Fruit fly (Drosophila melanogaster): ENCODE data around the gene chm.

The chm gene

dm6 chr2L:7396962-7397361 is 15.3 kb upstream of the chm start (continued):
- TF ChIP-seq abd-A (tag; optimal IDR thresholded peaks at IDR 0.05) = peak; percentile 25
- TF ChIP-seq lmd (GFP tag; IDR thresholded peaks at IDR 0.05) = peak; percentile 69
- TF ChIP-seq CG9817 (tag; optimal IDR thresholded peaks at IDR 0.05) = peak; percentile 36
- TF ChIP-seq her (GFP tag; optimal IDR thresholded peaks at IDR 0.05) = no peak
- TF ChIP-seq CG11093 (GFP tag; IDR thresholded peaks at IDR 0.05) = peak; percentile 53; the same call in 1 of the 3 replicates
- peak; percentile 70 for TF ChIP-seq CG1603 (tag; optimal IDR thresholded peaks at IDR 0.05)
- no peak for TF ChIP-seq YL-1 (GFP tag; optimal IDR thresholded peaks at IDR 0.05)
- TF ChIP-seq CG32767 (GFP tag; IDR thresholded peaks at IDR 0.05) = peak; percentile 63; the same call in 1 of the 2 replicates
- peak; percentile 73; the same call in 1 of the 3 replicates for TF ChIP-seq ase (GFP tag; IDR thresholded peaks at IDR 0.05)
- peak; percentile 63 for TF ChIP-seq ems (GFP tag; optimal IDR thresholded peaks at IDR 0.05)
- no peak for TF ChIP-seq br (optimal IDR thresholded peaks at IDR 0.05)
- no peak for TF ChIP-seq hkb (optimal IDR thresholded peaks at IDR 0.05)
- peak; percentile 81 for TF ChIP-seq hkb (GFP tag; IDR thresholded peaks at IDR 0.05)
- no peak for TF ChIP-seq NC2α (GFP tag; optimal IDR thresholded peaks at IDR 0.05)
- peak; percentile 41 for TF ChIP-seq Hsf (GFP tag; optimal IDR thresholded peaks at IDR 0.05)
- peak; percentile 35 for TF ChIP-seq CG7987 (GFP tag; optimal IDR thresholded peaks at IDR 0.05)
- no peak for TF ChIP-seq lov (optimal IDR thresholded peaks at IDR 0.05)
- TF ChIP-seq lov (GFP tag; IDR thresholded peaks at IDR 0.05) = no peak
- no peak for TF ChIP-seq Sry-β (GFP tag; optimal IDR thresholded peaks at IDR 0.05)
- no peak for TF ChIP-seq pita (GFP tag; optimal IDR thresholded peaks at IDR 0.05)
- no peak for TF ChIP-seq crol (GFP tag; IDR thresholded peaks at IDR 0.05)
- TF ChIP-seq Eip74EF (GFP tag; optimal IDR thresholded peaks at IDR 0.05) = peak in 1 of 2 experiments; percentile 21
- TF ChIP-seq CG6254 (GFP tag; optimal IDR thresholded peaks at IDR 0.05) = peak; percentile 38
- TF ChIP-seq CG1792 (GFP tag; optimal IDR thresholded peaks at IDR 0.05) = no peak
- peak; percentile 14 for TF ChIP-seq fu2 (GFP tag; optimal IDR thresholded peaks at IDR 0.05)
- TF ChIP-seq CG12071 (GFP tag; optimal IDR thresholded peaks at IDR 0.05) = peak; percentile 42
- TF ChIP-seq Chrac-16 (GFP tag; optimal IDR thresholded peaks at IDR 0.05) = peak; percentile 49
- TF ChIP-seq CG16779 (GFP tag; IDR thresholded peaks at IDR 0.05) = no peak
- TF ChIP-seq dpn (GFP tag; optimal IDR thresholded peaks at IDR 0.05) = peak; percentile 62 to 76
- TF ChIP-seq CG15269 (tag; optimal IDR thresholded peaks at IDR 0.05) = peak; percentile 77
- TF ChIP-seq hb (GFP tag; IDR thresholded peaks at IDR 0.05; ENCODE audit: partially characterized antibody) = no peak
- peak; percentile 74 for TF ChIP-seq CG7839 (tag; optimal IDR thresholded peaks at IDR 0.05)
- TF ChIP-seq Dll (GFP tag; IDR thresholded peaks at IDR 0.05; ENCODE audit: partially characterized antibody) = no peak
- TF ChIP-seq CG7271 (tag; optimal IDR thresholded peaks at IDR 0.05) = no peak
- TF ChIP-seq CG31388 (GFP tag; optimal IDR thresholded peaks at IDR 0.05) = no peak
- TF ChIP-seq CG18599 (GFP tag; optimal IDR thresholded peaks at IDR 0.05) = peak; percentile 83
- peak; percentile 60 for TF ChIP-seq run (tag; optimal IDR thresholded peaks at IDR 0.05)
- no peak for TF ChIP-seq Poxn (GFP tag; IDR thresholded peaks at IDR 0.05)
- TF ChIP-seq CG6272 (GFP tag; IDR thresholded peaks at IDR 0.05) = peak; percentile 54; the same call in 1 of the 2 replicates
- TF ChIP-seq Ets97D (GFP tag; optimal IDR thresholded peaks at IDR 0.05) = no peak
- peak; percentile 67 for TF ChIP-seq CG7556 (GFP tag; optimal IDR thresholded peaks at IDR 0.05)
- TF ChIP-seq Optix (GFP tag; IDR thresholded peaks at IDR 0.05) = 0 out of 3 replicates have a peak, but pooled peaks have one; percentile 9
- peak; percentile 68 for TF ChIP-seq Blimp-1 (GFP tag; optimal IDR thresholded peaks at IDR 0.05)
- no peak for TF ChIP-seq CG2199 (GFP tag; IDR thresholded peaks at IDR 0.05)
- peak; percentile 18 for TF ChIP-seq CG4820 (GFP tag; optimal IDR thresholded peaks at IDR 0.05)
- peak; percentile 75 for TF ChIP-seq H2.0 (GFP tag; IDR thresholded peaks at IDR 0.05)
- peak; percentile 74 for TF ChIP-seq CG14014 (GFP tag; IDR thresholded peaks at IDR 0.05)
- TF ChIP-seq CkIIα-i1 (GFP tag; IDR thresholded peaks at IDR 0.05) = no peak
- TF ChIP-seq Gug (GFP tag; IDR thresholded peaks at IDR 0.05) = peak; percentile 78
- TF ChIP-seq CG31441 (GFP tag; IDR thresholded peaks at IDR 0.05) = peak; percentile 67
- TF ChIP-seq jumu (GFP tag; optimal IDR thresholded peaks at IDR 0.05) = peak; percentile 48
- no peak for TF ChIP-seq tup (GFP tag; optimal IDR thresholded peaks at IDR 0.05)

Measured in whole organism, embryonic.